Fruit fly (Drosophila melanogaster) Kc167 (cell line): ENCODE data around the gene Ptp61F.

Experiments used
- Myc ChIP-seq: fragments of >200 bp; optimal IDR thresholded peaks from 2 replicates; lab custom pipeline; 2017; ENCODE audit warnings: missing external identifiers
- Sin3A ChIP-seq: fragments of >200 bp; optimal IDR thresholded peaks from 2 replicates; lab custom pipeline; 2018; ENCODE audit warnings: missing external identifiers
- h ChIP-seq: fragments of >200 bp; optimal IDR thresholded peaks from 3 replicates; lab custom pipeline; 2018; ENCODE audit warnings: missing external identifiers
- insv ChIP-seq: fragments of >200 bp; optimal IDR thresholded peaks from 3 replicates; lab custom pipeline; 2018; ENCODE audit warnings: missing external identifiers
- psq ChIP-seq: fragments of >200 bp; optimal IDR thresholded peaks from 2 replicates; lab custom pipeline; 2017; ENCODE audit warnings: missing external identifiers
- ttk ChIP-seq: sonication (Bioruptor generic); optimal IDR thresholded peaks from 2 replicates; lab custom pipeline; 2017; ENCODE audit warnings: missing external identifiers

Ptp61F gene

dm6 chr3L:1450940-1451339 is 24.1 kb downstream of the Ptp61F start:
- TF ChIP-seq ttk (lab: Kevin White, UChicago) (no peak), Sin3A (lab: Kevin White, UChicago) (no peak), h (lab: Kevin White, UChicago) (no peak), psq (no peak), insv (lab: Kevin White, UChicago) (no peak), Myc (no peak)

DNA sequence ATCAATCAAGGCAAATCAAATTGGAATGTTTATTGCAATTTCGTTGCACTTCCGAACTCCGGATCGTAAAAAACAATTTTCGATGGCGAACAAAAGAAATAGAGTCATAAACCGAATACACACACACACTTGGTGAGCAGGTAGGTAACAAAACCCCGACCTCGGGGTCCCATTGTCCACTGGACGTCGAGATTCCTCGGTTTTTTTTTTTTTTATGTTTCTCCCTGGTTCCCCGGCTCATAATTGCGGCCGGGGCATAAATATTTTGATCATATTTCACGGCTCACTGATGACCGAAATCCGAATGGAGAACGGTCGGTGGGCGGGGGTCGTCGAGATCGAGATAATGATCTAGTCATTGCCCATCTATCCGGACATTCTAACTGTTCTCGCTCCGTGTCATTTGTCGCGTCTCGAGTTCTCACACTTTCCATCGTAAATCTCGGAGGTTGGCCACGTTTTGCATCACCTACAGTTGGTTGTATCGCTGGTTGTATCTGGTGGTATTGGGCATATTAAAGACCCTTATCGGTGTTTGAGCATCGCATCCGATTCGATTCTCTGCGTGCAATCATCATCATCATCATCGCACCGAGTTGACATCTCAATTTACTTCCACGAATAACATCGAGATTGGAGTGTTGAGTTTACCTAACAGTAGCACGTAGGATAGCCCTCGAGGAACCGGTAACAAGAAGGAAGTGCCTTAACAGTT is 27.1 kb downstream of the Ptp61F start:
- TF ChIP-seq psq (no peak), Myc (no peak), Sin3A (lab: Kevin White, UChicago) (no peak), insv (lab: Kevin White, UChicago) (no peak), h (lab: Kevin White, UChicago) (no peak), ttk (lab: Kevin White, UChicago) (no peak)

- no peak for TF ChIP-seq h (lab: Kevin White, UChicago)
- no peak for TF ChIP-seq psq
- no peak for TF ChIP-seq insv (lab: Kevin White, UChicago)
- no peak for TF ChIP-seq Myc
- no peak for TF ChIP-seq ttk (lab: Kevin White, UChicago)
- no peak for TF ChIP-seq Sin3A (lab: Kevin White, UChicago)
These were observed 32.2 kb downstream of the Ptp61F start for dm6 chr3L:1442906-1443305.

- TF ChIP-seq h (lab: Kevin White, UChicago) (no peak), psq (no peak), insv (lab: Kevin White, UChicago) (no peak), Myc (no peak), Sin3A (lab: Kevin White, UChicago) (no peak), ttk (lab: Kevin White, UChicago) (no peak)
These were observed 32.7 kb downstream of the Ptp61F start for dm6 chr3L:1442309-1442708.

- TF ChIP-seq h (lab: Kevin White, UChicago) (no peak), Sin3A (lab: Kevin White, UChicago) (no peak), psq (no peak), ttk (lab: Kevin White, UChicago) (no peak), insv (lab: Kevin White, UChicago) (no peak), Myc (no peak)
These were observed 34.1 kb downstream of the Ptp61F start for dm6 chr3L:1440999-1441398.

- TF ChIP-seq ttk (lab: Kevin White, UChicago) (no peak), Sin3A (lab: Kevin White, UChicago) (no peak), psq (no peak), insv (lab: Kevin White, UChicago) (no peak), h (lab: Kevin White, UChicago) (no peak), Myc (no peak)
These were observed 37.3 kb downstream of the Ptp61F start, which contains the start of gene SA2 for dm6 chr3L:1437772-1438171. SA2 (minus strand) TSS chr3L:1437872.

dm6 chr3L:1431489-1432053 is 43.5 kb downstream of the Ptp61F start:
- TF ChIP-seq psq (no peak), Sin3A (lab: Kevin White, UChicago) (no peak), Myc (no peak), ttk (lab: Kevin White, UChicago) (no peak), insv (lab: Kevin White, UChicago) (no peak), h (lab: Kevin White, UChicago) (no peak)

- TF ChIP-seq Myc = no peak
- TF ChIP-seq h (lab: Kevin White, UChicago) = no peak
- no peak for TF ChIP-seq insv (lab: Kevin White, UChicago)
- no peak for TF ChIP-seq Sin3A (lab: Kevin White, UChicago)
- TF ChIP-seq psq = no peak
- no peak for TF ChIP-seq ttk (lab: Kevin White, UChicago)
These were observed 50.6 kb downstream of the Ptp61F start for dm6 chr3L:1424488-1424887.

- no peak for TF ChIP-seq Myc
- no peak for TF ChIP-seq insv (lab: Kevin White, UChicago)
- TF ChIP-seq Sin3A (lab: Kevin White, UChicago) = no peak
- TF ChIP-seq ttk (lab: Kevin White, UChicago) = no peak
- TF ChIP-seq h (lab: Kevin White, UChicago) = no peak
- TF ChIP-seq psq = no peak
These were observed 51.7 kb downstream of the Ptp61F start, which contains the start of gene CG9173 for dm6 chr3L:1423371-1423770. CG9173 (minus strand) TSS chr3L:1423471.

dm6 chr3L:1420950-1421349 is 54.1 kb downstream of the Ptp61F start:
- TF ChIP-seq Sin3A (lab: Kevin White, UChicago) (no peak), insv (lab: Kevin White, UChicago) (no peak), Myc (no peak), h (lab: Kevin White, UChicago) (no peak)

- TF ChIP-seq Sin3A (lab: Kevin White, UChicago) (no peak), insv (lab: Kevin White, UChicago) (no peak), h (lab: Kevin White, UChicago) (no peak), psq (no peak), Myc (no peak)
These were observed 55.1 kb downstream of the Ptp61F start for dm6 chr3L:1419929-1420328.

DNA sequence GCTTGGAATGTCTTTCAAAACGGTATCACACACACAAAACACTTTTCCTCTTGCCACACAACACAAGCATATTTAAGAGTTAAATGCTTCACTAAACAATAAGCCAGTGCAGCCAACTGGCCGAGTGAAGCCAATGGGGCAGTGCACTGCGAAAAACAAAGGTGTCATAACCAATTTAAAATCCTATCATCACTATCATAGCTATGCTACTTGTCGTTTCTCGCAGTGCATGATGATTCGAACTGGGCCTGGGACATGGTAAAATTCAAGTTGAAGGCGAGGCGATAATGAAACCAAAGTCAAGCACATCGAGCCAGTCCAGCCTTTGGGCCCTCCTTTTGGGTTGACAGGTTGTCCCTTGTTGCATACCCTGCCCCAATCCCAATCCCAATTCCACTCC is 56.2 kb downstream of the Ptp61F start:
- no peak for TF ChIP-seq Myc
- TF ChIP-seq psq = no peak
- TF ChIP-seq Sin3A (lab: Kevin White, UChicago) = no peak
- no peak for TF ChIP-seq insv (lab: Kevin White, UChicago)
- no peak for TF ChIP-seq h (lab: Kevin White, UChicago)
- TF ChIP-seq ttk (lab: Kevin White, UChicago) = no peak
